Fruit fly (Drosophila melanogaster): ENCODE measurements around the gene CG9917.

Gene CG9917

DNA sequence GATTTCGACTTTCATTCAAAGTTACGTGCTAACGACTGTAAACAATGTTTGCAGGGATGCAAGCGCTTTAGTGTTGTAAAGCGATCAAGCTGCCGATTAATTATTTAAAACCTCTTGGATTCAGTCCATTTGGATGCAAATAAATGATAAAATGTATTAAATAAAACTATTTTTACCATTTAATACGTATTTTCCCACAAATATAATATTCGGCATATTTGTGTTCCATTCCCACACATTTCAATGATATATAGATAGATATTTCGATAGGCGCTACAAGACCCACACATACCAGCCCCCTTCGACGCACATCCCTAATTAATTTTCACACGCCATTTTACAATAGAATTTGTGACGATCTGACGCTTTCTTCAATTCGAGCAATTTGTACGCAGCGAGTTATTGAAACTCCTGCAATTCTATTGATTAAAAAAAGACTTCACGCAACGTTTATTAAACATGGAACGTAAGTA is 34.5 kb downstream of the CG9917 start, which contains the start of the genes CG32576 and caz (continued):
- TF ChIP-seq bowl (GFP tag; IDR thresholded peaks at IDR 0.05) (no peak), E2f2 (GFP tag; IDR thresholded peaks at IDR 0.05) (peak; percentile 51; the same call in 1 of the 2 replicates), amos (GFP tag; IDR thresholded peaks at IDR 0.05; ENCODE audit: partially characterized antibody) (peak; percentile 64), CG32532 (GFP tag; IDR thresholded peaks at IDR 0.05) (peak; percentile 18; the same call in 1 of the 2 replicates), YL-1 (GFP tag; optimal IDR thresholded peaks at IDR 0.05) (peak; percentile 84), vfl (GFP tag; optimal IDR thresholded peaks at IDR 0.05) (peak; percentile 15), grau (tag; optimal IDR thresholded peaks at IDR 0.05) (peak; percentile 44), nerfin-1 (tag; optimal IDR thresholded peaks at IDR 0.05) (peak; percentile 35), zen (tag; optimal IDR thresholded peaks at IDR 0.05) (peak; percentile 73), ac (GFP tag; optimal IDR thresholded peaks at IDR 0.05) (no peak), tna (GFP tag; IDR thresholded peaks at IDR 0.05; ENCODE audit: partially characterized antibody) (no peak), CG10431 (GFP tag; optimal IDR thresholded peaks at IDR 0.05) (no peak), CG4617 (GFP tag; optimal IDR thresholded peaks at IDR 0.05; ENCODE audit: borderline replicate concordance) (peak; percentile 26), Ets97D (GFP tag; optimal IDR thresholded peaks at IDR 0.05) (peak; percentile 29), CG6689 (GFP tag; IDR thresholded peaks at IDR 0.05) (0 out of 2 replicates have a peak, but pooled peaks have one; percentile 11), Fer2 (tag; optimal IDR thresholded peaks at IDR 0.05) (peak; percentile 37), CG34376 (GFP tag; optimal IDR thresholded peaks at IDR 0.05) (peak; percentile 16), row (GFP tag; IDR thresholded peaks at IDR 0.05) (peak; percentile 76), CG4820 (GFP tag; optimal IDR thresholded peaks at IDR 0.05) (peak; percentile 18), CG10979 (tag; optimal IDR thresholded peaks at IDR 0.05) (peak; percentile 5), pzg (GFP tag; optimal IDR thresholded peaks at IDR 0.05) (peak; percentile 67), CoRest (tag; optimal IDR thresholded peaks at IDR 0.05) (peak; percentile 28), CG32767 (GFP tag; IDR thresholded peaks at IDR 0.05) (0 out of 2 replicates have a peak, but pooled peaks have one; percentile 20), Sin3A (optimal IDR thresholded peaks at IDR 0.05) (peak; percentile 65), CG12299 (tag; optimal IDR thresholded peaks at IDR 0.05) (peak; percentile 22), NfI (GFP tag; optimal IDR thresholded peaks at IDR 0.05) (peak; percentile 40), Dek (tag; optimal IDR thresholded peaks at IDR 0.05) (no peak), CG5245 (GFP tag; optimal IDR thresholded peaks at IDR 0.05) (no peak), CG12391 (tag; optimal IDR thresholded peaks at IDR 0.05) (peak; percentile 61), H15 (GFP tag; IDR thresholded peaks at IDR 0.05) (no peak), hth (optimal IDR thresholded peaks at IDR 0.05) (no peak), prd (optimal IDR thresholded peaks at IDR 0.05) (no peak), prd (GFP tag; IDR thresholded peaks at IDR 0.05) (peak; percentile 42; the same call in 1 of the 3 replicates), Rfx (GFP tag; IDR thresholded peaks at IDR 0.05) (peak; percentile 30; the same call in 1 of the 2 replicates), CG14710 (tag; optimal IDR thresholded peaks at IDR 0.05) (peak; percentile 81), CG13287 (GFP tag; IDR thresholded peaks at IDR 0.05; ENCODE audit: partially characterized antibody) (peak; percentile 72), pan (optimal IDR thresholded peaks at IDR 0.05) (no peak), pan (GFP tag; optimal IDR thresholded peaks at IDR 0.05 in 1 of 2, IDR thresholded peaks at IDR 0.05 in 1 of 2) (no peak), Adf1 (GFP tag; IDR thresholded peaks at IDR 0.05) (no peak), CG8478 (optimal IDR thresholded peaks at IDR 0.05) (no peak), CG10654 (GFP tag; optimal IDR thresholded peaks at IDR 0.05) (peak; percentile 6), Fer3 (tag; optimal IDR thresholded peaks at IDR 0.05) (no peak), CG8290 (GFP tag; optimal IDR thresholded peaks at IDR 0.05) (no peak), CG8290 (tag; optimal IDR thresholded peaks at IDR 0.05) (peak in 1 of 2 experiments; percentile 33), CG34422 (GFP tag; IDR thresholded peaks at IDR 0.05) (0 out of 3 replicates have a peak, but pooled peaks have one; percentile 9), CG10147 (GFP tag; optimal IDR thresholded peaks at IDR 0.05) (peak; percentile 22), CG1529 (GFP tag; optimal IDR thresholded peaks at IDR 0.05) (peak; percentile 25), Lpt (GFP tag; optimal IDR thresholded peaks at IDR 0.05) (no peak), wor (GFP tag; IDR thresholded peaks at IDR 0.05) (no peak), CG6254 (GFP tag; optimal IDR thresholded peaks at IDR 0.05) (peak; percentile 3), HLH54F (GFP tag; optimal IDR thresholded peaks at IDR 0.05) (no peak), Dip3 (GFP tag; optimal IDR thresholded peaks at IDR 0.05) (peak; percentile 7)
